Worm (Caenorhabditis elegans) whole organism, L3 larva: ENCODE results near the gene C16C8.18.

Experiments used
- ama-1 ChIP-seq: fragments of 150-350 bp; optimal IDR thresholded peaks from 2 replicates; lab custom pipeline; 2018
- egl-27 ChIP-seq: sonication (generic microtip); optimal IDR thresholded peaks from 4 replicates; lab custom pipeline; 2017; ENCODE audit warnings: missing biosample characterization, missing genetic modification reagents, missing genetic modification characterization
- fos-1 ChIP-seq: fragments of 150-350 bp; optimal IDR thresholded peaks from 2 replicates; lab custom pipeline; 2014; ENCODE audit warnings: missing biosample characterization, missing genetic modification characterization
- nfya-1 ChIP-seq: sonication (generic microtip); optimal IDR thresholded peaks from 2 replicates; lab custom pipeline; 2017; ENCODE audit warnings: missing genetic modification characterization, mild to moderate bottlenecking, missing compliant biosample characterization, antibody characterized with exemption, moderate library complexity; ENCODE audit not compliant: insufficient read depth
- nhr-76 ChIP-seq: fragments of 150-350 bp; sonication (generic microtip); optimal IDR thresholded peaks from 5 replicates; lab custom pipeline; 2014; ENCODE audit warnings: missing biosample characterization, missing genetic modification characterization
- unc-39 ChIP-seq: sonication (generic microtip); optimal IDR thresholded peaks from 4 replicates; lab custom pipeline; 2017; ENCODE audit warnings: missing biosample characterization, missing genetic modification characterization

DNA sequence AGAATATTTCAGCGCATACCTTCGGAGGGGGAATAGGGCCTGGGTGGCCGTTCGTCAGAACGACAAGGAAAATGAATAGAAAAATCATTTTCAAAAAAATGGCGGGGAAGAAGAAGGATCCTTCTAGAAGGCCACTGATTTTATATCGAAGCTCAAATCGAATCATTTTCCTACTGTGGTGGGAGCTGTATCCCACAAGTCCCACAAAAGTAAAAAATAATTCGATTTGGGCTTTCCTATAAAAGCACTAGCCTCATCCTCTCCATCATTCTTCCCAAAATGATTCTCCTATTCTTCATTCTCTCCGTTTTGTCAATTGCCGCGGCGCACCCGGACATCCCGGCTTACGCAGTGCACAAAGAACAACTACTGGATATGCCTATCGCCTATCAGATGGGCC, 28.7 kb downstream of the C16C8.18 start, which contains the start of the genes C16C8.26 and C16C8.19:
- no peak for TF ChIP-seq ama-1
- TF ChIP-seq nhr-76 (tag; lab: Kevin White, UChicago), result no peak
- no peak for TF ChIP-seq fos-1 (tag; lab: Kevin White, UChicago)
- TF ChIP-seq nfya-1, result no peak
- no peak for TF ChIP-seq egl-27 (tag; lab: Kevin White, UChicago)
- TF ChIP-seq unc-39 (tag; lab: Kevin White, UChicago), result no peak
